Worm (Caenorhabditis elegans) whole organism, L4/young adult: ENCODE data around the gene F44A6.5.

ENCODE experiments used
- W03F9.2 ChIP-seq: fragments of 150-350 bp; optimal IDR thresholded peaks from 2 replicates; lab custom pipeline; 2014; ENCODE audit warnings: missing biosample characterization, missing genetic modification characterization
- dao-5 ChIP-seq: sonication (generic microtip); optimal IDR thresholded peaks from 2 replicates; lab custom pipeline; 2016; ENCODE audit warnings: missing genotype, missing genetic modification characterization, moderate library complexity, missing compliant biosample characterization
- him-1 ChIP-seq: sonication (generic microtip); optimal IDR thresholded peaks from 2 replicates; lab custom pipeline; 2016; ENCODE audit warnings: missing genotype, missing genetic modification reagents, missing genetic modification characterization, missing compliant biosample characterization

Gene F44A6.5

ce11 chrX:10225845-10226244 is 7.1 kb upstream of the F44A6.5 start:
- TF ChIP-seq dao-5 (tag; lab: Kevin White, UChicago), result no peak
- no peak for TF ChIP-seq W03F9.2 (tag; lab: Kevin White, UChicago)
- TF ChIP-seq him-1 (tag; lab: Kevin White, UChicago), result no peak

- TF ChIP-seq dao-5 (tag; lab: Kevin White, UChicago) (no peak), him-1 (tag; lab: Kevin White, UChicago) (no peak), W03F9.2 (tag; lab: Kevin White, UChicago) (no peak)
These were observed 516 bp upstream of the F44A6.5 start for ce11 chrX:10219184-10219705.

ce11 chrX:10216857-10217256 is 1.9 kb downstream of the F44A6.5 start:
- no peak for TF ChIP-seq him-1 (tag; lab: Kevin White, UChicago)

ce11 chrX:10216344-10216743 is 2.4 kb downstream of the F44A6.5 start:
- no peak for TF ChIP-seq dao-5 (tag; lab: Kevin White, UChicago)
- no peak for TF ChIP-seq W03F9.2 (tag; lab: Kevin White, UChicago)
- TF ChIP-seq him-1 (tag; lab: Kevin White, UChicago), result no peak

- TF ChIP-seq W03F9.2 (tag; lab: Kevin White, UChicago) (no peak), him-1 (tag; lab: Kevin White, UChicago) (no peak)
These were observed 3.3 kb downstream of the F44A6.5 start, which contains the start of gene F44A6.4 for ce11 chrX:10215429-10215828. TSS of gene F44A6.4 (minus strand) at chrX:10215495.

ce11 chrX:10212469-10212868 is 6.3 kb downstream of the F44A6.5 start, which contains the start of gene F44A6.3:
TSS of gene F44A6.3 (plus strand) at chrX:10212769.
- TF ChIP-seq him-1 (tag; lab: Kevin White, UChicago), result no peak
- no peak for TF ChIP-seq W03F9.2 (tag; lab: Kevin White, UChicago)
- TF ChIP-seq dao-5 (tag; lab: Kevin White, UChicago), result no peak

ce11 chrX:10208481-10208880 is 10.2 kb downstream of the F44A6.5 start:
- TF ChIP-seq dao-5 (tag; lab: Kevin White, UChicago), result no peak
- no peak for TF ChIP-seq him-1 (tag; lab: Kevin White, UChicago)
- TF ChIP-seq W03F9.2 (tag; lab: Kevin White, UChicago), result no peak

ce11 chrX:10206008-10206407 is 12.7 kb downstream of the F44A6.5 start:
- TF ChIP-seq him-1 (tag; lab: Kevin White, UChicago) (no peak), W03F9.2 (tag; lab: Kevin White, UChicago) (no peak), dao-5 (tag; lab: Kevin White, UChicago) (no peak)

ce11 chrX:10205321-10205720 is 13.4 kb downstream of the F44A6.5 start, which contains the start of gene sex-1:
TSS of gene sex-1 (minus strand) at chrX:10205421.
- TF ChIP-seq W03F9.2 (tag; lab: Kevin White, UChicago) (no peak), dao-5 (tag; lab: Kevin White, UChicago) (no peak), him-1 (tag; lab: Kevin White, UChicago) (no peak)

- no peak for TF ChIP-seq him-1 (tag; lab: Kevin White, UChicago)
- no peak for TF ChIP-seq dao-5 (tag; lab: Kevin White, UChicago)
- no peak for TF ChIP-seq W03F9.2 (tag; lab: Kevin White, UChicago)
These were observed 14.2 kb downstream of the F44A6.5 start for ce11 chrX:10204313-10205063.

- TF ChIP-seq W03F9.2 (tag; lab: Kevin White, UChicago), result no peak
- TF ChIP-seq him-1 (tag; lab: Kevin White, UChicago), result no peak
- no peak for TF ChIP-seq dao-5 (tag; lab: Kevin White, UChicago)
These were observed 15.2 kb downstream of the F44A6.5 start for ce11 chrX:10203501-10203900.

- TF ChIP-seq W03F9.2 (tag; lab: Kevin White, UChicago), result no peak
- no peak for TF ChIP-seq him-1 (tag; lab: Kevin White, UChicago)
- TF ChIP-seq dao-5 (tag; lab: Kevin White, UChicago), result no peak
These were observed 19.5 kb downstream of the F44A6.5 start for ce11 chrX:10199202-10199601.

- TF ChIP-seq dao-5 (tag; lab: Kevin White, UChicago) (no peak), W03F9.2 (tag; lab: Kevin White, UChicago) (peak; percentile 40), him-1 (tag; lab: Kevin White, UChicago) (no peak)
These were observed 21.4 kb downstream of the F44A6.5 start, which contains the start of gene nucb-1 for ce11 chrX:10197204-10197756. TSS of gene nucb-1 (plus strand) at chrX:10197706.
